Fruit fly (Drosophila melanogaster) whole organism, pupa: ENCODE results near the gene bnl.

Experiments
- Pif1B ChIP-seq: fragments of 200-800 bp; sonication (Bioruptor generic); optimal IDR thresholded peaks from 3 replicates; lab custom pipeline; 2016; ENCODE audit warnings: missing biosample characterization, missing genetic modification characterization
- fd96Ca ChIP-seq: fragments of 200-800 bp; sonication (Bioruptor generic); IDR thresholded peaks from 3 replicates; pipeline ENCODE4 v1.3.6; 2022; ENCODE audit warnings: missing biosample characterization, missing genetic modification characterization

DNA sequence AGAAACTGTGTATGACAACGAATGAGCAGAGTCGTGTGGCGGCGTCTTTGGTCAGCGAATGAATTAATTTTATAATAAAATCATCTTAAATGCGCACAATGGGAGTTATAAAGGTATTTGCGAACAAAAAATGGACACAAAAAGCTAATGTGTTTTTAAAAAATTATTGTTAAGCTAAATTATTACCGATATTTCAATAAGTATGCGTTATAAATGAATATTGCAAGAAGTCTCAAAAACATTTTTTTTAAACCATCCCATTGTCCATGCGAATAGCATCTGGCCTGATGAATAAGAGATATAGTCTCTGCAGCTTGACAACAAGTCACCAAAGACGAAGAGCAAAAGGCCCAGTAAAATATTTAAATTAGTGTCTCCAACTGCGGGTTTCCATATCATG lies 5.6 kb downstream of the bnl start:
- no peak for TF ChIP-seq fd96Ca
- TF ChIP-seq Pif1B, result no peak
